Worm (Caenorhabditis elegans): ENCODE data around the gene hsp-90.

ce11 chrV:14659595-14659994, 25.1 kb upstream of the hsp-90 start:
- TF ChIP-seq dpl-1 (GFP tag; optimal IDR thresholded peaks at IDR 0.05) = no peak
- no peak for TF ChIP-seq unc-62 (GFP tag; optimal IDR thresholded peaks at IDR 0.05)
- no peak for TF ChIP-seq nhr-11 (tag; optimal IDR thresholded peaks at IDR 0.05)
- TF ChIP-seq C04F5.9 (tag; optimal IDR thresholded peaks at IDR 0.05) = no peak
- no peak for TF ChIP-seq egl-27 (tag; optimal IDR thresholded peaks at IDR 0.05)
- TF ChIP-seq lin-13 (GFP tag; optimal IDR thresholded peaks at IDR 0.05) = no peak
- no peak for TF ChIP-seq lsy-2 (tag; optimal IDR thresholded peaks at IDR 0.05)
- TF ChIP-seq ceh-82 (tag; optimal IDR thresholded peaks at IDR 0.05) = no peak
- TF ChIP-seq blmp-1 (tag; optimal IDR thresholded peaks at IDR 0.05) = no peak
- no peak for TF ChIP-seq elt-3 (tag; optimal IDR thresholded peaks at IDR 0.05)
- TF ChIP-seq ets-5 (GFP tag; IDR thresholded peaks at IDR 0.05) = no peak
- no peak for TF ChIP-seq sox-4 (tag; optimal IDR thresholded peaks at IDR 0.05)
- TF ChIP-seq snpc-4 (tag; optimal IDR thresholded peaks at IDR 0.05) = no peak
